Fruit fly (Drosophila melanogaster) whole organism, embryonic: ENCODE results near the gene Ae2.

Experiments
- Abd-B ChIP-seq: fragments of 200-800 bp; sonication (Bioruptor generic); optimal IDR thresholded peaks from 2 replicates; lab custom pipeline; 2018; ENCODE audit warnings: missing biosample characterization, mild to moderate bottlenecking, missing genetic modification characterization, moderate library complexity
- Aef1 ChIP-seq: fragments of 200-800 bp; sonication (Bioruptor generic); IDR thresholded peaks from 3 replicates; pipeline ENCODE4 v1.3.6; 2022; ENCODE audit warnings: missing biosample characterization, missing genetic modification characterization
- CG1024 ChIP-seq: fragments of 200-800 bp; sonication (Bioruptor generic); IDR thresholded peaks from 2 replicates; pipeline ENCODE4 v1.3.6; 2022; ENCODE audit warnings: missing biosample characterization, missing genetic modification characterization
- CG10267 ChIP-seq: fragments of 200-800 bp; sonication (Bioruptor generic); optimal IDR thresholded peaks from 2 replicates; lab custom pipeline; 2018; ENCODE audit warnings: missing biosample characterization, mild to moderate bottlenecking, missing genetic modification characterization, moderate library complexity
- CG10462 ChIP-seq: fragments of 200-800 bp; sonication (Bioruptor generic); optimal IDR thresholded peaks from 2 replicates; lab custom pipeline; 2016; ENCODE audit warnings: missing biosample characterization, missing genetic modification characterization
- CG12659 ChIP-seq: fragments of 200-800 bp; sonication (Bioruptor generic); optimal IDR thresholded peaks from 3 replicates; lab custom pipeline; 2017; ENCODE audit warnings: mild to moderate bottlenecking, missing biosample characterization, missing genetic modification reagents, missing genetic modification characterization
- CG12769 ChIP-seq: fragments of 200-800 bp; sonication (Bioruptor generic); optimal IDR thresholded peaks from 2 replicates; lab custom pipeline; 2019; ENCODE audit warnings: missing biosample characterization, mild to moderate bottlenecking, missing genetic modification characterization, moderate library complexity
- CG14860 ChIP-seq: fragments of 200-800 bp; sonication (Bioruptor generic); IDR thresholded peaks from 3 replicates; pipeline ENCODE4 v1.3.6; 2022; ENCODE audit warnings: missing biosample characterization, missing genetic modification characterization; ENCODE audit not compliant: partially characterized antibody
- CG17829 ChIP-seq: fragments of 200-800 bp; optimal IDR thresholded peaks from 2 replicates; lab custom pipeline; 2019; ENCODE audit warnings: missing biosample characterization, mild to moderate bottlenecking, missing genetic modification characterization, moderate library complexity
- CG18476 ChIP-seq: fragments of 200-800 bp; sonication (Bioruptor generic); optimal IDR thresholded peaks from 2 replicates; lab custom pipeline; 2016; ENCODE audit warnings: missing biosample characterization, mild to moderate bottlenecking, missing genetic modification characterization
- CG18764 ChIP-seq: fragments of 200-800 bp; sonication (Bioruptor generic); optimal IDR thresholded peaks from 3 replicates; lab custom pipeline; 2016; ENCODE audit warnings: missing biosample characterization, missing genetic modification characterization
- CG32772 ChIP-seq: fragments of 200-800 bp; sonication (Bioruptor generic); IDR thresholded peaks from 2 replicates; pipeline ENCODE4 v1.3.6; 2022; ENCODE audit warnings: missing biosample characterization, missing genetic modification characterization
- CG33557 ChIP-seq: fragments of 200-800 bp; sonication (Bioruptor generic); optimal IDR thresholded peaks from 2 replicates; lab custom pipeline; 2019; ENCODE audit warnings: missing biosample characterization, mild to moderate bottlenecking, missing genetic modification characterization, moderate library complexity
- CG34422 ChIP-seq: fragments of 200-800 bp; sonication (Bioruptor generic); IDR thresholded peaks from 3 replicates; pipeline ENCODE4 v1.3.6; 2022; ENCODE audit warnings: missing biosample characterization, missing genetic modification characterization
- CG4328 ChIP-seq: fragments of 200-800 bp; sonication (Bioruptor generic); optimal IDR thresholded peaks from 3 replicates; lab custom pipeline; 2017; ENCODE audit warnings: missing biosample characterization, missing genetic modification reagents, missing genetic modification characterization
- CG4404 ChIP-seq: fragments of 200-800 bp; sonication (Bioruptor generic); IDR thresholded peaks from 2 replicates; pipeline ENCODE4 v1.3.6; 2022; ENCODE audit warnings: missing biosample characterization, missing genetic modification characterization
- CG4820 ChIP-seq: fragments of 200-800 bp; sonication (Bioruptor generic); optimal IDR thresholded peaks from 3 replicates; lab custom pipeline; 2016; ENCODE audit warnings: missing biosample characterization, missing genetic modification characterization
- CG4854 ChIP-seq: fragments of 200-800 bp; sonication (Bioruptor generic); optimal IDR thresholded peaks from 2 replicates; lab custom pipeline; 2016; ENCODE audit warnings: missing biosample characterization, missing genetic modification characterization, inconsistent platforms
- CG6689 ChIP-seq: fragments of 200-800 bp; sonication (Bioruptor generic); IDR thresholded peaks from 2 replicates; pipeline ENCODE4 v1.3.6; 2022; ENCODE audit warnings: missing biosample characterization, missing genetic modification characterization
- CG7963 ChIP-seq: fragments of 200-800 bp; sonication (Bioruptor generic); IDR thresholded peaks from 3 replicates; pipeline ENCODE4 v1.3.6; 2022; ENCODE audit warnings: missing biosample characterization, missing genetic modification characterization; ENCODE audit not compliant: partially characterized antibody
- CG7987 ChIP-seq: fragments of 200-800 bp; sonication (Bioruptor generic); optimal IDR thresholded peaks from 2 replicates; lab custom pipeline; 2018; ENCODE audit warnings: missing biosample characterization, mild to moderate bottlenecking, missing genetic modification characterization, moderate library complexity
- CG8359 ChIP-seq: fragments of 200-800 bp; sonication (Bioruptor generic); optimal IDR thresholded peaks from 2 replicates; lab custom pipeline; 2017; ENCODE audit warnings: missing biosample characterization, mild to moderate bottlenecking, missing genetic modification characterization, borderline replicate concordance
- CG9932 ChIP-seq: fragments of 200-800 bp; sonication (Bioruptor generic); IDR thresholded peaks from 2 replicates; pipeline ENCODE4 v1.3.6; 2022; ENCODE audit warnings: missing biosample characterization, missing genetic modification characterization
- Deaf1 ChIP-seq: fragments of 200-800 bp; optimal IDR thresholded peaks from 3 replicates; lab custom pipeline; 2019; ENCODE audit warnings: missing biosample characterization, mild to moderate bottlenecking, missing genetic modification characterization, moderate library complexity
- Dek ChIP-seq: fragments of 200-800 bp; sonication (Bioruptor generic); optimal IDR thresholded peaks from 3 replicates; lab custom pipeline; 2019; ENCODE audit warnings: missing biosample characterization, mild to moderate bottlenecking, missing genetic modification characterization, moderate library complexity
- Dll ChIP-seq: fragments of 200-800 bp; sonication (Bioruptor generic); IDR thresholded peaks from 4 replicates; pipeline ENCODE4 v1.3.6; 2022; ENCODE audit warnings: missing biosample characterization, missing genetic modification characterization; ENCODE audit not compliant: partially characterized antibody
- Doc2 ChIP-seq: fragments of 200-800 bp; sonication (Bioruptor generic); IDR thresholded peaks from 2 replicates; pipeline ENCODE4 v1.3.6; 2022; ENCODE audit warnings: missing biosample characterization, missing genetic modification characterization
- E2f2 ChIP-seq: fragments of 200-800 bp; sonication (Bioruptor generic); IDR thresholded peaks from 2 replicates; pipeline ENCODE4 v1.3.6; 2022; ENCODE audit warnings: missing biosample characterization, missing genetic modification characterization
- HmgZ ChIP-seq: fragments of 200-800 bp; sonication (Bioruptor generic); optimal IDR thresholded peaks from 2 replicates; lab custom pipeline; 2018; ENCODE audit warnings: missing biosample characterization, mild to moderate bottlenecking, missing genetic modification characterization
- Six4 ChIP-seq: fragments of 200-800 bp; sonication (Bioruptor generic); optimal IDR thresholded peaks from 2 replicates; lab custom pipeline; 2016; ENCODE audit warnings: missing biosample characterization, missing genetic modification characterization
- Spps ChIP-seq: fragments of 200-800 bp; sonication (Bioruptor generic); optimal IDR thresholded peaks from 2 replicates; lab custom pipeline; 2018; ENCODE audit warnings: missing biosample characterization, mild to moderate bottlenecking, missing genetic modification characterization
- Xrp1 ChIP-seq: fragments of 200-800 bp; sonication (Bioruptor generic); IDR thresholded peaks from 2 replicates; pipeline ENCODE4 v1.3.6; 2022; ENCODE audit warnings: missing biosample characterization, missing genetic modification characterization
- ab ChIP-seq: fragments of 200-800 bp; sonication (Bioruptor generic); optimal IDR thresholded peaks from 2 replicates; lab custom pipeline; 2016; ENCODE audit warnings: missing biosample characterization, missing genetic modification characterization
- ci ChIP-seq: fragments of 200-800 bp; sonication (Bioruptor generic); IDR thresholded peaks from 3 replicates; pipeline ENCODE4 v1.3.6; 2022; ENCODE audit warnings: missing biosample characterization, missing genetic modification characterization
- en ChIP-seq: fragments of 200-800 bp; sonication (Bioruptor generic); optimal IDR thresholded peaks from 2 replicates; lab custom pipeline; 2016; ENCODE audit warnings: missing biosample characterization, missing genetic modification characterization
- esg ChIP-seq: fragments of 200-800 bp; sonication (Bioruptor generic); conservative IDR thresholded peaks from 2 replicates; pipeline ENCODE4 v1.3.6; 2022; ENCODE audit warnings: missing biosample characterization, missing genetic modification characterization
- gfzf ChIP-seq: fragments of 200-800 bp; sonication (Bioruptor generic); optimal IDR thresholded peaks from 2 replicates; lab custom pipeline; 2016; ENCODE audit warnings: missing biosample characterization, mild to moderate bottlenecking, missing genetic modification characterization, moderate library complexity
- klu ChIP-seq: fragments of 200-800 bp; sonication (Bioruptor generic); IDR thresholded peaks from 2 replicates; pipeline ENCODE4 v1.3.6; 2022; ENCODE audit warnings: missing biosample characterization, missing genetic modification characterization
- knrl ChIP-seq: fragments of 200-800 bp; sonication (Bioruptor generic); IDR thresholded peaks from 3 replicates; pipeline ENCODE4 v1.3.6; 2022; ENCODE audit warnings: missing biosample characterization, missing genetic modification characterization; ENCODE audit not compliant: partially characterized antibody
- pb ChIP-seq: fragments of 200-800 bp; sonication (Bioruptor generic); optimal IDR thresholded peaks from 3 replicates; lab custom pipeline; 2016; ENCODE audit warnings: missing biosample characterization, missing genetic modification characterization
- pita ChIP-seq: fragments of 200-800 bp; sonication (Bioruptor generic); optimal IDR thresholded peaks from 2 replicates; lab custom pipeline; 2017; ENCODE audit warnings: missing biosample characterization, mild to moderate bottlenecking, missing genetic modification characterization
- prd ChIP-seq, 3 experiments: fragments of >200 bp in 2 of 3; fragments of 200-800 bp in 1 of 3; sonication (Bioruptor generic) in 1 of 3; optimal IDR thresholded peaks in 2 of 3; IDR thresholded peaks in 1 of 3; 2 replicates in 2 of 3; 3 replicates in 1 of 3; pipeline versions ENCODE4 v1.3.6 to Lab custom; 2017 to 2022; ENCODE audit warnings: missing biosample characterization in 1 of 3, missing genetic modification characterization in 1 of 3
- schlank ChIP-seq: fragments of 200-800 bp; sonication (Bioruptor generic); optimal IDR thresholded peaks from 2 replicates; lab custom pipeline; 2018; ENCODE audit warnings: missing biosample characterization, mild to moderate bottlenecking, missing genetic modification characterization
- slp2 ChIP-seq: fragments of 200-800 bp; sonication (Bioruptor generic); optimal IDR thresholded peaks from 2 replicates; lab custom pipeline; 2016; ENCODE audit warnings: missing biosample characterization, missing genetic modification characterization
- sna ChIP-seq: fragments of 200-800 bp; sonication (Bioruptor generic); IDR thresholded peaks from 2 replicates; pipeline ENCODE4 v1.3.6; 2022; ENCODE audit warnings: missing biosample characterization, missing genetic modification characterization; ENCODE audit not compliant: partially characterized antibody
- so ChIP-seq: fragments of 200-800 bp; sonication (Bioruptor generic); IDR thresholded peaks from 3 replicates; pipeline ENCODE4 v1.3.6; 2022; ENCODE audit warnings: missing biosample characterization, missing genetic modification characterization
- tup ChIP-seq: fragments of 200-800 bp; sonication (Bioruptor generic); optimal IDR thresholded peaks from 2 replicates; lab custom pipeline; 2016; ENCODE audit warnings: missing biosample characterization, mild to moderate bottlenecking, missing genetic modification characterization, moderate library complexity
- twi ChIP-seq: fragments of 200-800 bp; optimal IDR thresholded peaks from 2 replicates; lab custom pipeline; 2019; ENCODE audit warnings: missing biosample characterization, mild to moderate bottlenecking, missing genetic modification characterization, moderate library complexity
- wdn ChIP-seq: fragments of 200-800 bp; sonication (Bioruptor generic); IDR thresholded peaks from 2 replicates; pipeline ENCODE4 v1.3.6; 2022; ENCODE audit warnings: missing biosample characterization, missing genetic modification characterization

The Ae2 gene

DNA sequence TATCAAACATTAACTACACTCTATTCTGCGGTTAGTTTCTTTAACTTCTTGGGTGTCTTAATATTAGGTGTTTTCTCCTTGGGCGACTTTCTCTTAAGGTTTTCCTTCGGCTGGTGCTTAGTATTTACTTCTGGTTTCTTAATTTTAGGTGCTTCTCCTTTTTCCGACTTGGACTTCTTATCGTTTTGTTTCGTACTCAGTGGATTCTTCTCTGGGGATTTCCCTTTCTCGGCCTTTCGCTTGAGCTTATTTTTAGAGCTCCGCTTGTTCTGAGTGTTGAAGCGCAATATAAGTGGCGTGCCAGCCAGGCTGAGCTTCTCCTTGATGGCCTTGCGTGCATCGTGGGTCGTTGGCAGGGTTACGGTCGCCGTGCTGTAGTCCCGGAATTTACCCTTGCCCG, 45.5 kb upstream of the Ae2 start:
- no peak for TF ChIP-seq twi (tag; lab: Kevin White, UChicago)
- no peak for TF ChIP-seq CG8359 (GFP tag; lab: Kevin White, UChicago)
- TF ChIP-seq pita (GFP tag; lab: Kevin White, UChicago) = no peak
- TF ChIP-seq Aef1 (GFP tag; lab: Robert Waterston, UW) = no peak
- 0 out of 3 replicates have a peak, but pooled peaks have one; percentile 15 for TF ChIP-seq CG7963
- no peak for TF ChIP-seq Abd-B

DNA sequence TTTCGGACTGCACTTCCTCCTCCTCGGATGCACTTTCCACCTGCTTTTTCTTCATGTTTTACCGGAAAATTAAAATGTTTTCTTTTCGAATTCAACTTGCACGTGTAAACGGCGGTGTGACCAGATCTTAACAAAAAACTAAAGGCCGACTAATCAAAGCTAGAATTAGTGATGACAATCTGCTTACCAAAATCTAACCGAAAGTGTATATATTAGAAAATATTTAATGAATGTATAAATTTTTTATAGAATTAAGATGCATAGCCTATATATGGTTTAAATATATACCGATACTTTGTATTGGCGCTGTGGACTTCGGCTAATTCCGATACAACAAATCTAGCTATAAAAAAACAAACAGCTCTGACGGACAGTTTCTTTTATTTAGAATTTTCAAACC, 44.4 kb upstream of the Ae2 start, which contains the start of the genes CG18178 and CG14174:
Gene CG18178, minus strand, starts transcription at position 216 of the 400 bp plus-strand sequence.
Gene CG14174, plus strand, starts transcription at position 400 of the 400 bp plus-strand sequence.
- peak; percentile 68 for TF ChIP-seq esg
- no peak for TF ChIP-seq ab (GFP tag; lab: Kevin White, UChicago)
- TF ChIP-seq CG10267 (tag; lab: Kevin White, UChicago) = peak; percentile 76
- TF ChIP-seq CG14860 (GFP tag; lab: Robert Waterston, UW) = no peak
- no peak for TF ChIP-seq slp2 (GFP tag; lab: Kevin White, UChicago)
- TF ChIP-seq CG33557 (GFP tag; lab: Kevin White, UChicago) = peak; percentile 73
- TF ChIP-seq CG4328 (GFP tag; lab: Kevin White, UChicago) = peak; percentile 35
- TF ChIP-seq gfzf (GFP tag; lab: Kevin White, UChicago) = peak; percentile 58
- TF ChIP-seq CG10462 (GFP tag; lab: Kevin White, UChicago) = peak; percentile 23
- no peak for TF ChIP-seq CG1024
- TF ChIP-seq CG12659 (GFP tag; lab: Kevin White, UChicago) = peak; percentile 77
- no peak for TF ChIP-seq CG12769 (tag; lab: Kevin White, UChicago)
- no peak for TF ChIP-seq tup (GFP tag; lab: Kevin White, UChicago)
- TF ChIP-seq so = no peak
- TF ChIP-seq CG18764 (GFP tag; lab: Kevin White, UChicago) = peak; percentile 49
- peak; percentile 37 for TF ChIP-seq Spps (tag; lab: Kevin White, UChicago)
- 0 out of 3 replicates have a peak, but pooled peaks have one; percentile 26 for TF ChIP-seq knrl
- no peak for TF ChIP-seq CG32772 (GFP tag; lab: Robert Waterston, UW)
- 0 out of 2 replicates have a peak, but pooled peaks have one; percentile 22 for TF ChIP-seq sna (GFP tag; lab: Robert Waterston, UW)
- TF ChIP-seq CG4854 (GFP tag; lab: Kevin White, UChicago) = peak; percentile 23
- peak; percentile 66 for TF ChIP-seq Dll (GFP tag; lab: Robert Waterston, UW)
- TF ChIP-seq CG18476 (GFP tag; lab: Kevin White, UChicago) = peak; percentile 38
- TF ChIP-seq CG34422 = peak; percentile 73
- TF ChIP-seq CG9932 (GFP tag; lab: Robert Waterston, UW) = peak; percentile 85
- peak; percentile 69 for TF ChIP-seq Xrp1 (GFP tag; lab: Robert Waterston, UW)
- peak; percentile 67 for TF ChIP-seq CG6689 (GFP tag; lab: Robert Waterston, UW)
- no peak for TF ChIP-seq pb
- peak; percentile 47 for TF ChIP-seq Dek (tag; lab: Kevin White, UChicago)
- TF ChIP-seq Doc2 (GFP tag; lab: Robert Waterston, UW) = no peak
- TF ChIP-seq schlank = no peak
- no peak; the same call in 1 of the 2 replicates for TF ChIP-seq klu (GFP tag; lab: Robert Waterston, UW)
- TF ChIP-seq HmgZ (tag; lab: Kevin White, UChicago) = peak; percentile 75
- TF ChIP-seq en = no peak
- TF ChIP-seq CG17829 (tag; lab: Kevin White, UChicago) = peak; percentile 83
- peak; percentile 44; the same call in 1 of the 3 replicates for TF ChIP-seq ci (GFP tag; lab: Robert Waterston, UW)
- peak; percentile 81 for TF ChIP-seq CG4820 (GFP tag; lab: Kevin White, UChicago)
- peak; percentile 56 for TF ChIP-seq E2f2 (GFP tag; lab: Robert Waterston, UW)
- no peak for TF ChIP-seq wdn
- TF ChIP-seq CG4404 = peak; percentile 62
- no peak for TF ChIP-seq prd (optimal IDR thresholded peaks at IDR 0.05; lab: Kevin White, UChicago)
- TF ChIP-seq prd (GFP tag; IDR thresholded peaks at IDR 0.05; lab: Robert Waterston, UW) = peak; percentile 59; the same call in 1 of the 3 replicates
- peak; percentile 51 for TF ChIP-seq Six4 (GFP tag; lab: Kevin White, UChicago)
- no peak for TF ChIP-seq CG7987 (GFP tag; lab: Kevin White, UChicago)
- TF ChIP-seq Deaf1 (tag; lab: Kevin White, UChicago) = no peak
